Worm (Caenorhabditis elegans) whole organism, L3 larva: ENCODE data around the gene lipl-1.

Source experiments
- elt-3 ChIP-seq, 3 experiments: fragments of 150-350 bp in 1 of 3; sonication (generic microtip) in 2 of 3; optimal IDR thresholded peaks; 2 replicates in 2 of 3; 4 replicates in 1 of 3; lab custom pipeline; 2014 to 2017; ENCODE audit warnings: missing biosample characterization in 3 of 3, missing genetic modification characterization in 3 of 3
- lin-39 ChIP-seq: fragments of 150-350 bp; optimal IDR thresholded peaks from 2 replicates; lab custom pipeline; 2018; ENCODE audit warnings: missing biosample characterization, missing genetic modification reagents, missing genetic modification characterization
- nhr-25 ChIP-seq: sonication (generic microtip); optimal IDR thresholded peaks from 2 replicates; lab custom pipeline; 2017; ENCODE audit warnings: missing biosample characterization, missing genetic modification characterization

DNA sequence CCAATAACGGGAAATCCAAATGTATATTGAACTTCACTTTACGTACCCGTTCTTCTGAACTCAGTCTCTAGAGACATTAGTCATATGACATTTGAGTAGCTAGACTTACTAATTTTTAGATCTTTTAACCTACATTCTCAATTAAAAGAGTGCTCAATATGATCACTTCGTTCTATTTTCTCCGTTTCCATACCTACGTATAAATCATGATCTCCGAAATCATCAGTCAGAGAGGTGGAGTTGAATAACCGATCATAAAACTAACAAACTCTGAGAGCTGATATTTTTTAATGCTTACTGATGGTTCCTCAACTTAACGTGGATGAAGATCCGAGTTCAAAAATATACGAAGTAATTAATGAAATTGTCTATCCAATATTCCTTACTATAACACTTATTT lies 44.3 kb downstream of the lipl-1 start, which contains the start of gene srd-35:
- TF ChIP-seq nhr-25 (tag; lab: Kevin White, UChicago), result no peak
- TF ChIP-seq elt-3 (tag; optimal IDR thresholded peaks at IDR 0.05; lab: Kevin White, UChicago), result no peak
- no peak for TF ChIP-seq lin-39 (tag; lab: Kevin White, UChicago)
